Worm (Caenorhabditis elegans) whole organism, L4/young adult: ENCODE results near the gene nekl-4.

Experiments used
- W03F9.2 ChIP-seq: fragments of 150-350 bp; optimal IDR thresholded peaks from 2 replicates; lab custom pipeline; 2014; ENCODE audit warnings: missing biosample characterization, missing genetic modification characterization
- dao-5 ChIP-seq: sonication (generic microtip); optimal IDR thresholded peaks from 2 replicates; lab custom pipeline; 2016; ENCODE audit warnings: missing genotype, missing genetic modification characterization, moderate library complexity, missing compliant biosample characterization
- him-1 ChIP-seq: sonication (generic microtip); optimal IDR thresholded peaks from 2 replicates; lab custom pipeline; 2016; ENCODE audit warnings: missing genotype, missing genetic modification reagents, missing genetic modification characterization, missing compliant biosample characterization

DNA sequence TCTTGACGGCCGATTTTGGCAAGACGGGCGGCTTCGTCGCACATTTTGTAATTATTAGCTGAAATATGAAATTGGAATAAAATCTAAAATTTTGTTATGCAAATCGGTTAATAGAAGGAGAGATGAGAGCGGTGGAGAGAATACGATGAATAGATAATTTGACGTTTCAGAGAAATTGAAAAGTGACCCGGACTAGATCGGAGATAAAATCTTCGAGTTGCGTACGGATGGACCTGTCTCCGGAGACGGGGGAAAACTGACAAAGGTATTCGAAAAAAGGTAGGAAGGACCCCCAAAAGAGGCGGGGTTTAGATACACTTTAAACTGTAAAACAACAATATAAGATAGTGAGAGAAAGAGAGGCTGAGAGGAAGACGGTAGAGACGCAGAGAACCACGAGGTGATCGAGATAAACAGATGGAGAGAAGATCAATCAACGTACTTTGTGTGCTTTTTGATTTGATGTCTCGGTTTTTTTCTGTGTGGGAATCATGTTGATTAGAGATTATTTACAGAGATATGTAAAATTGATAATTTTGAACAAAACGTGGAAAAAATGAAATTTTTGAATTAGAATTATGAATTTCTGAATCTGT is 34.8 kb upstream of the nekl-4 start, which contains the start of gene F09F7.6:
- TF ChIP-seq W03F9.2 (tag; lab: Kevin White, UChicago) = peak; percentile 25
- TF ChIP-seq dao-5 (tag; lab: Kevin White, UChicago) = no peak
- TF ChIP-seq him-1 = no peak
